Fruit fly (Drosophila melanogaster) whole organism, embryonic: ENCODE results near the gene Prp31.
A peak's percentile ranks its signal among the peaks of the same experiment; 100 is the strongest.

ENCODE experiments used
- Asciz ChIP-seq: fragments of 200-800 bp; sonication (Bioruptor generic); optimal IDR thresholded peaks from 2 replicates; lab custom pipeline; 2017; ENCODE audit warnings: missing biosample characterization, mild to moderate bottlenecking, missing genetic modification characterization, missing genetic modification reagents
- CG10959 ChIP-seq: fragments of 200-800 bp; sonication (Bioruptor generic); IDR thresholded peaks from 2 replicates; pipeline ENCODE4 v1.3.6; 2022; ENCODE audit warnings: missing biosample characterization, missing genetic modification characterization
- CG12391 ChIP-seq: fragments of 200-800 bp; sonication (Bioruptor generic); optimal IDR thresholded peaks from 3 replicates; lab custom pipeline; 2018; ENCODE audit warnings: missing biosample characterization, mild to moderate bottlenecking, missing genetic modification characterization, moderate library complexity
- CG13287 ChIP-seq: fragments of 200-800 bp; sonication (Bioruptor generic); IDR thresholded peaks from 2 replicates; pipeline ENCODE4 v1.3.6; 2022; ENCODE audit warnings: missing biosample characterization, missing genetic modification characterization; ENCODE audit not compliant: partially characterized antibody
- CG14710 ChIP-seq: fragments of 200-800 bp; sonication (Bioruptor generic); optimal IDR thresholded peaks from 3 replicates; lab custom pipeline; 2019; ENCODE audit warnings: missing biosample characterization, mild to moderate bottlenecking, missing genetic modification characterization, moderate library complexity
- CG14860 ChIP-seq: fragments of 200-800 bp; sonication (Bioruptor generic); IDR thresholded peaks from 3 replicates; pipeline ENCODE4 v1.3.6; 2022; ENCODE audit warnings: missing biosample characterization, missing genetic modification characterization; ENCODE audit not compliant: partially characterized antibody
- CG15514 ChIP-seq: fragments of 200-800 bp; sonication (Bioruptor generic); optimal IDR thresholded peaks from 3 replicates; lab custom pipeline; 2017; ENCODE audit warnings: missing biosample characterization, missing genetic modification characterization, mild to moderate bottlenecking, moderate library complexity, missing genetic modification reagents
- CG1603 ChIP-seq: fragments of 200-800 bp; sonication (Bioruptor generic); optimal IDR thresholded peaks from 2 replicates; lab custom pipeline; 2019; ENCODE audit warnings: missing biosample characterization, mild to moderate bottlenecking, missing genetic modification characterization, moderate library complexity
- CG16815 ChIP-seq: fragments of 200-800 bp; sonication (Bioruptor generic); optimal IDR thresholded peaks from 3 replicates; lab custom pipeline; 2017; ENCODE audit warnings: missing biosample characterization, mild to moderate bottlenecking, missing genetic modification characterization
- CG17829 ChIP-seq: fragments of 200-800 bp; optimal IDR thresholded peaks from 2 replicates; lab custom pipeline; 2019; ENCODE audit warnings: missing biosample characterization, mild to moderate bottlenecking, missing genetic modification characterization, moderate library complexity
- CG2120 ChIP-seq: fragments of 200-800 bp; sonication (Bioruptor generic); optimal IDR thresholded peaks from 3 replicates; lab custom pipeline; 2016; ENCODE audit warnings: missing biosample characterization, missing genetic modification characterization
- CG3163 ChIP-seq: fragments of 200-800 bp; sonication (Bioruptor generic); optimal IDR thresholded peaks from 3 replicates; lab custom pipeline; 2016; ENCODE audit warnings: missing biosample characterization, missing genetic modification characterization
- CG33213 ChIP-seq: fragments of 200-800 bp; sonication (Bioruptor generic); optimal IDR thresholded peaks from 3 replicates; lab custom pipeline; 2016; ENCODE audit warnings: missing biosample characterization, missing genetic modification characterization
- CG3847 ChIP-seq: fragments of 200-800 bp; sonication (Bioruptor generic); IDR thresholded peaks from 2 replicates; pipeline ENCODE4 v1.3.6; 2022; ENCODE audit warnings: missing biosample characterization, missing genetic modification characterization
- CG4617 ChIP-seq: fragments of 200-800 bp; sonication (Bioruptor generic); optimal IDR thresholded peaks from 3 replicates; lab custom pipeline; 2016; ENCODE audit warnings: missing biosample characterization, missing genetic modification characterization, borderline replicate concordance
- CG5245 ChIP-seq: fragments of 200-800 bp; sonication (Bioruptor generic); optimal IDR thresholded peaks from 3 replicates; lab custom pipeline; 2016; ENCODE audit warnings: missing biosample characterization, missing genetic modification characterization
- CG6175 ChIP-seq: fragments of 200-800 bp; sonication (Bioruptor generic); IDR thresholded peaks from 3 replicates; pipeline ENCODE4 v1.3.6; 2022; ENCODE audit warnings: missing biosample characterization, missing genetic modification characterization
- CG8944 ChIP-seq: fragments of 200-800 bp; sonication (Bioruptor generic); optimal IDR thresholded peaks from 3 replicates; lab custom pipeline; 2016; ENCODE audit warnings: missing biosample characterization, missing genetic modification characterization
- Camta ChIP-seq: fragments of 200-800 bp; sonication (Bioruptor generic); optimal IDR thresholded peaks from 2 replicates; lab custom pipeline; 2016; ENCODE audit warnings: missing biosample characterization, missing genetic modification characterization
- Dek ChIP-seq: fragments of 200-800 bp; sonication (Bioruptor generic); optimal IDR thresholded peaks from 3 replicates; lab custom pipeline; 2019; ENCODE audit warnings: missing biosample characterization, mild to moderate bottlenecking, missing genetic modification characterization, moderate library complexity
- Dip3 ChIP-seq: fragments of 200-800 bp; sonication (Bioruptor generic); optimal IDR thresholded peaks from 3 replicates; lab custom pipeline; 2016; ENCODE audit warnings: missing biosample characterization, missing genetic modification characterization
- Dll ChIP-seq: fragments of 200-800 bp; sonication (Bioruptor generic); IDR thresholded peaks from 4 replicates; pipeline ENCODE4 v1.3.6; 2022; ENCODE audit warnings: missing biosample characterization, missing genetic modification characterization; ENCODE audit not compliant: partially characterized antibody
- Doc3 ChIP-seq: fragments of 200-800 bp; sonication (Bioruptor generic); IDR thresholded peaks from 3 replicates; pipeline ENCODE4 v1.3.6; 2022; ENCODE audit warnings: missing biosample characterization, missing genetic modification characterization; ENCODE audit not compliant: partially characterized antibody
- E2f1 ChIP-seq: fragments of 200-800 bp; sonication (Bioruptor generic); IDR thresholded peaks from 2 replicates; pipeline ENCODE4 v1.3.6; 2022; ENCODE audit warnings: missing biosample characterization, missing genetic modification characterization
- Hand ChIP-seq: fragments of 200-800 bp; sonication (Bioruptor generic); optimal IDR thresholded peaks from 2 replicates; lab custom pipeline; 2017; ENCODE audit warnings: mild to moderate bottlenecking, missing biosample characterization, missing genetic modification reagents, missing genetic modification characterization
- Jarid2 ChIP-seq: fragments of 200-800 bp; sonication (Bioruptor generic); optimal IDR thresholded peaks from 3 replicates; lab custom pipeline; 2017; ENCODE audit warnings: mild to moderate bottlenecking, missing biosample characterization, missing genetic modification reagents, missing genetic modification characterization
- Med ChIP-seq: fragments of 200-800 bp; sonication (Bioruptor generic); peaks from one replicate; lab custom pipeline; 2016; ENCODE audit warnings: missing biosample characterization, missing genetic modification characterization, mild to moderate bottlenecking, inconsistent platforms, moderate library complexity
- NfI ChIP-seq: fragments of 200-800 bp; sonication (Bioruptor generic); optimal IDR thresholded peaks from 3 replicates; lab custom pipeline; 2018; ENCODE audit warnings: missing biosample characterization, mild to moderate bottlenecking, missing genetic modification characterization, moderate library complexity
- Xbp1 ChIP-seq: fragments of 200-800 bp; sonication (Bioruptor generic); optimal IDR thresholded peaks from 3 replicates; lab custom pipeline; 2016; ENCODE audit warnings: missing biosample characterization, mild to moderate bottlenecking, missing genetic modification characterization
- bcd ChIP-seq: fragments of 200-800 bp; sonication (Bioruptor generic); optimal IDR thresholded peaks from 2 replicates; lab custom pipeline; 2017; ENCODE audit warnings: missing biosample characterization, mild to moderate bottlenecking, missing genetic modification characterization
- cg ChIP-seq: fragments of 200-800 bp; sonication (Bioruptor generic); optimal IDR thresholded peaks from 3 replicates; lab custom pipeline; 2019; ENCODE audit warnings: missing biosample characterization, mild to moderate bottlenecking, missing genetic modification characterization, moderate library complexity
- chinmo ChIP-seq: fragments of 200-800 bp; sonication (Bioruptor generic); IDR thresholded peaks from 4 replicates; pipeline ENCODE4 v1.3.6; 2022; ENCODE audit warnings: missing biosample characterization, missing genetic modification characterization; ENCODE audit not compliant: partially characterized antibody
- crc ChIP-seq: fragments of 200-800 bp; sonication (Bioruptor generic); optimal IDR thresholded peaks from 2 replicates; lab custom pipeline; 2016; ENCODE audit warnings: missing biosample characterization, missing genetic modification characterization
- danr ChIP-seq: fragments of 200-800 bp; sonication (Bioruptor generic); IDR thresholded peaks from 2 replicates; pipeline ENCODE4 v1.3.6; 2022; ENCODE audit warnings: missing biosample characterization, missing genetic modification characterization
- gcm ChIP-seq: fragments of 200-800 bp; sonication (Bioruptor generic); optimal IDR thresholded peaks from 2 replicates; lab custom pipeline; 2019; ENCODE audit warnings: missing biosample characterization, mild to moderate bottlenecking, missing genetic modification characterization, moderate library complexity
- grau ChIP-seq: fragments of 200-800 bp; optimal IDR thresholded peaks from 3 replicates; lab custom pipeline; 2019; ENCODE audit warnings: missing biosample characterization, mild to moderate bottlenecking, missing genetic modification characterization, moderate library complexity
- ind ChIP-seq: fragments of 200-800 bp; sonication (Bioruptor generic); optimal IDR thresholded peaks from 3 replicates; lab custom pipeline; 2016; ENCODE audit warnings: missing biosample characterization, missing genetic modification characterization
- lov ChIP-seq, 2 experiments: fragments of 200-800 bp in 1 of 2; fragments of >200 bp in 1 of 2; sonication (Bioruptor generic) in 1 of 2; IDR thresholded peaks in 1 of 2; optimal IDR thresholded peaks in 1 of 2; 2 replicates in 1 of 2; 3 replicates in 1 of 2; pipeline versions ENCODE4 v1.3.6 to Lab custom; 2017 to 2022; ENCODE audit warnings: missing biosample characterization in 1 of 2, missing genetic modification characterization in 1 of 2
- pum ChIP-seq: fragments of 200-800 bp; sonication (Bioruptor generic); optimal IDR thresholded peaks from 2 replicates; lab custom pipeline; 2016; ENCODE audit warnings: missing biosample characterization, missing genetic modification characterization
- ro ChIP-seq: fragments of 200-800 bp; sonication (Bioruptor generic); IDR thresholded peaks from 2 replicates; pipeline ENCODE4 v1.3.6; 2022; ENCODE audit warnings: missing biosample characterization, missing genetic modification characterization
- sc ChIP-seq, 3 experiments: fragments of >200 bp in 2 of 3; fragments of 200-800 bp in 1 of 3; sonication (Bioruptor generic) in 1 of 3; optimal IDR thresholded peaks; 2 replicates in 2 of 3; 3 replicates in 1 of 3; lab custom pipeline; 2017; ENCODE audit warnings: mild to moderate bottlenecking in 1 of 3, missing biosample characterization in 1 of 3, missing genetic modification characterization in 1 of 3, missing genetic modification reagents in 1 of 3
- schlank ChIP-seq: fragments of 200-800 bp; sonication (Bioruptor generic); optimal IDR thresholded peaks from 2 replicates; lab custom pipeline; 2018; ENCODE audit warnings: missing biosample characterization, mild to moderate bottlenecking, missing genetic modification characterization
- sqz ChIP-seq: fragments of 200-800 bp; sonication (Bioruptor generic); optimal IDR thresholded peaks from 3 replicates; lab custom pipeline; 2018; ENCODE audit warnings: missing biosample characterization, mild to moderate bottlenecking, missing genetic modification characterization
- stwl ChIP-seq: fragments of 200-800 bp; sonication (Bioruptor generic); optimal IDR thresholded peaks from 3 replicates; lab custom pipeline; 2018; ENCODE audit warnings: missing biosample characterization, mild to moderate bottlenecking, missing genetic modification characterization, moderate library complexity

Prp31 gene

DNA sequence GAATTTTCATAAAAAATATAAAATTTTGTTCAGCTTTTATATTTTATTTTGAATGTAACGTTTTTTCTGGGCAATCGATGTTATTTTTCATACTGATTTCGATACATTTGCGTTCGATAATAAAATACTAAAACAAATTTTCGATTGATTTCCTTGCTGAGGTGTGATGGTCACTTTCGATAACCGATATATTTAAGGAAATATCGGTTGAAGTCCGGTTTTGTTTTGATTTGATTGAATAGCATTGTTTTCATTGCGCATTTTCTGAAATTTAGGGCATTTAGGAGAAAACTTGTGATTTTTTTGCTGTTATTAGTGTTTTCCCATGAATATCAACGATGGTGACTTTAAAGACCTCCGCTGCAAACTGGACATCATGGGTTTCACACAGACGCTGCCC lies 42.4 kb upstream of the Prp31 start, which contains the start of gene Cep135 (continued):
- TF ChIP-seq CG33213 (GFP tag; lab: Kevin White, UChicago): no peak
- TF ChIP-seq Doc3 (GFP tag; lab: Robert Waterston, UW): peak; percentile 82
- no peak for TF ChIP-seq Camta (GFP tag; lab: Kevin White, UChicago)
- peak; percentile 92 for TF ChIP-seq Dll (GFP tag; lab: Robert Waterston, UW)
- no peak for TF ChIP-seq Dip3 (GFP tag; lab: Kevin White, UChicago)
- TF ChIP-seq E2f1 (GFP tag; lab: Robert Waterston, UW): no peak
- TF ChIP-seq bcd (GFP tag; lab: Kevin White, UChicago): no peak
- no peak for TF ChIP-seq sqz (GFP tag; lab: Kevin White, UChicago)
- TF ChIP-seq Hand: no peak

DNA sequence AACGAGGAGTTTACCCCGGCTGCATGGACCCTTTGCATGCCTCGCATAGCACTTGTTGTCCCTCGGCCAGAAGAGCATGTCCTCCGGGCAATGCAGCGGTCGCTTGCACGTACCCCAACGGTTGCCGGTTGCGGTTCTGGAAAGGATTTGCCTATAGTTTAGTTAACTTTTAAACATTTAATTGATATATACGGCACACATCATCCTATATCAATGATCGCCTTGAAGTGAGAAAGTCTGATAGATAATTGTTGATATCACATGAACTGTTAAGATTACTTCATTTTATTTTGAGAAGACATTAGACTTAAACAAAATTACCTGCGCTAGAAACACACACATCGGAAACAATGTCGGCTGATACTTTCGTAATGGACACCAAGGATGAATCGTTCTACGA lies 37.6 kb upstream of the Prp31 start, which contains the start of gene CG32847:
Gene CG32847, plus strand, starts transcription at position 301 of the 400 bp plus-strand sequence.
- TF ChIP-seq Asciz (GFP tag; lab: Kevin White, UChicago) (no peak), CG12391 (tag; lab: Kevin White, UChicago) (no peak), schlank (no peak), NfI (GFP tag; lab: Kevin White, UChicago) (no peak), cg (GFP tag; lab: Kevin White, UChicago) (no peak), CG4617 (no peak), CG16815 (no peak), Jarid2 (GFP tag; lab: Kevin White, UChicago) (no peak), CG2120 (GFP tag; lab: Kevin White, UChicago) (no peak), Med (GFP tag; lab: Kevin White, UChicago) (no peak), Xbp1 (no peak), ro (GFP tag; lab: Robert Waterston, UW) (no peak), gcm (GFP tag; lab: Kevin White, UChicago) (no peak), CG3847 (no peak), CG5245 (GFP tag; lab: Kevin White, UChicago) (no peak), ind (no peak), CG8944 (GFP tag; lab: Kevin White, UChicago) (no peak), grau (tag; lab: Kevin White, UChicago) (no peak), CG14860 (GFP tag; lab: Robert Waterston, UW) (no peak)

- no peak for TF ChIP-seq Dek (tag; lab: Kevin White, UChicago)
- TF ChIP-seq stwl (tag; lab: Kevin White, UChicago): no peak
- no peak for TF ChIP-seq CG1603 (tag; lab: Kevin White, UChicago)
- TF ChIP-seq CG13287 (GFP tag; lab: Robert Waterston, UW): 0 out of 2 replicates have a peak, but pooled peaks have one; percentile 6
- TF ChIP-seq crc (GFP tag; lab: Kevin White, UChicago): no peak
- TF ChIP-seq lov (optimal IDR thresholded peaks at IDR 0.05; lab: Kevin White, UChicago): no peak
- TF ChIP-seq lov (GFP tag; IDR thresholded peaks at IDR 0.05; lab: Robert Waterston, UW): no peak
- no peak for TF ChIP-seq CG14710 (tag; lab: Kevin White, UChicago)
- no peak for TF ChIP-seq danr (GFP tag; lab: Robert Waterston, UW)
- TF ChIP-seq sc (optimal IDR thresholded peaks at IDR 0.05; lab: Kevin White, UChicago): no peak
- no peak for TF ChIP-seq sc (GFP tag; optimal IDR thresholded peaks at IDR 0.05; lab: Kevin White, UChicago)
- TF ChIP-seq CG3163 (GFP tag; lab: Kevin White, UChicago): no peak
- TF ChIP-seq CG17829 (tag; lab: Kevin White, UChicago): no peak
- TF ChIP-seq CG15514 (GFP tag; lab: Kevin White, UChicago): no peak
- TF ChIP-seq pum (GFP tag; lab: Kevin White, UChicago): no peak
- no peak for TF ChIP-seq CG10959 (GFP tag; lab: Robert Waterston, UW)
- 0 out of 4 replicates have a peak, but pooled peaks have one; percentile 42 for TF ChIP-seq chinmo (GFP tag; lab: Robert Waterston, UW)
- peak; percentile 82; the same call in 2 of the 3 replicates for TF ChIP-seq CG6175 (GFP tag; lab: Robert Waterston, UW)
- TF ChIP-seq, all 482 proteins: peak for 3
Measured at dm6 chr3L:15123736-15124135, 35.2 kb upstream of the Prp31 start.
